Worm (Caenorhabditis elegans): Measurements from ENCODE around the gene srh-27.
"Not testable (repeated sequence)": the region's sequence is repeated elsewhere in the genome, so short reads cannot be mapped to it uniquely, and the experiment has no call there.

The srh-27 gene

DNA sequence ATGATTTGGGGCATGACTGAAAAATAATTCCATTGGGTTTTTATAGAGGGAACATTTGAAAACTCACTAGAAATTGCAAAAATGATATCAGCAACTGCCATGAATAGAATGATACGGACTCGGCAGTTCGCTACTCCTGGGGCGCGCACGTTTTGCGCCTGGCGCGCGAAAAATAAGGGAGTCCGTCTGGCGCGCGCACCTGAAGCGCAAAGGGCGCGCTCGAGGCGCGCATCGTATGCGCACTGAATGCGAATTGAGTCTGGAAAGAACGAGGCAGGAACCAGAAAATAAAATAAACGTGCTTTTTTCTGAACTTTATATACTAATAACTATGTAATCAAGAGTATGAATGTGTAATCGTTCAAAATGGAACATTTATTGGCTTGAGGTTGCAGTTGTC, 7.2 kb upstream of the srh-27 start, which contains the start of gene Y57A10C.10:
Gene Y57A10C.10, minus strand, starts transcription at position 101 of the 400 bp plus-strand sequence.
- TF ChIP-seq mbf-1, nhr-12, R02D3.7 (tag; optimal IDR thresholded peaks at IDR 0.05): not testable (repeated sequence)

DNA sequence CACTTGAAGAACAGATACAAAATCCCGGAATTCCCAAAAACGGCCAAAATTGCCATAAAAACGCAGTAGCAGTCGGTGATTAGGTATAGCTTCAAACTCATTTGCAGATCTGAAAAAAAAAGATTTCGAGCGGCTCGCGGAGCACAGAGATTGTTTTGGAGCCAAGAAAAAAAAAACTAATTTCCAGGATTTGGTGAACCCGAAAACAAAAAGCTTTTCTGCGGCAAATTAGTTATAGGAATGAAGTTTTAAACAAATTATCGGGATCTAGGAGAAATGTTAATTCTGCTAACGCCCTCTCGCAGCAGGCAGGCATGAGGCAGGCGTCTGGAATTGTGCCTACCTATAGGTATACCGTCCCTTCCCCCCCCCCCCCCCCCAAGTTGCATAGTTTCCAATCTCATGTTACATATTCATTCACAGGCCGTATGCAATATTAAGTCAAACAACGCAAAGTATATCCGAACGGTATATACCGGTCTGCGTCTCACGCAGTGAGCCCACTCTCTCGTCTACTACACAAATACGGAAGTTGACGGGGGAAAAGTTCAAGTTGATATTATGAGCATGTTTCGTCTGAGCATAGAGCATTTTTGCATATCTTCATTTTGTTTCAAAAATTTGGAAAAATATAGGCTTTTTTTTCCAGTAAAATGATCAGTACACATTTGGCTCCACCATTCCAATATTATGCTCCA, 3.5 kb upstream of the srh-27 start, which contains the start of the genes W05H5.1 and pitr-6:
Gene W05H5.1, minus strand, starts transcription at position 101 of the 698 bp plus-strand sequence.
Gene pitr-6, plus strand, starts transcription at position 648 of the 698 bp plus-strand sequence.
- TF ChIP-seq sma-9 (GFP tag; optimal IDR thresholded peaks at IDR 0.05) (no peak), sma-9 (tag; optimal IDR thresholded peaks at IDR 0.05) (no peak), elt-1 (tag; optimal IDR thresholded peaks at IDR 0.05) (no peak), mdl-1 (tag; optimal IDR thresholded peaks at IDR 0.05) (no peak), nhr-77 (tag; optimal IDR thresholded peaks at IDR 0.05) (no peak), ZK546.5 (tag; optimal IDR thresholded peaks at IDR 0.05) (no peak), skn-1 (tag; optimal IDR thresholded peaks at IDR 0.05) (no peak), nhr-10 (tag; optimal IDR thresholded peaks at IDR 0.05) (no peak), Y55F3AM.14 (GFP tag; optimal IDR thresholded peaks at IDR 0.05) (no peak), aly-2 (tag; optimal IDR thresholded peaks at IDR 0.05) (no peak), nhr-23 (tag; optimal IDR thresholded peaks at IDR 0.05) (no peak), nhr-25 (tag; optimal IDR thresholded peaks at IDR 0.05) (no peak), lin-39 (tag; optimal IDR thresholded peaks at IDR 0.05) (no peak), fos-1 (tag; optimal IDR thresholded peaks at IDR 0.05) (no peak), ztf-11 (tag; optimal IDR thresholded peaks at IDR 0.05) (no peak), blmp-1 (tag; optimal IDR thresholded peaks at IDR 0.05; ENCODE audit: insufficient read depth) (no peak), lsy-2 (tag; optimal IDR thresholded peaks at IDR 0.05) (no peak), nhr-12 (tag; optimal IDR thresholded peaks at IDR 0.05) (no peak), gmeb-1 (tag; optimal IDR thresholded peaks at IDR 0.05) (no peak)

DNA sequence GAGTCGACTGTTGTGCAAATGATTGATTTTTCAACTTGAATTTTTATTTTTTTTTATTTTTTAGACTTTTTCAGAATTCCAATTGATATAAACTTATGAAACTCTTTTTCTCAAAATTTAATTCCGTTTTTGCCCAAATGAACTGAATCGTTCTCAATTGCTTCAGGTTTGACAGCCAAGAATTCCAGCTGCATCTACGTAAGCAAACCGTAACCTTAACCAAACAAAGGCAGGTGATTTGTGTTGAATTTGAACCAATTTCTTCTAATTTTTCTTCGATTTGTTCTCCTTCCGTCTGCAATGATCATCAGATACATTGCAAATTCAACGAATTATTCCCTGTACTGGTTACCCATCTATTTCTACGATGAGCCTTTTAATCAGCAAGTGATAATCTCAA, 1.5 kb downstream of the srh-27 start, which contains the start of gene sre-34:
Gene sre-34, plus strand, starts transcription at position 301 of the 400 bp plus-strand sequence.
- TF ChIP-seq blmp-1 (tag; optimal IDR thresholded peaks at IDR 0.05; ENCODE audit: insufficient read depth) (no peak), ama-1 (optimal IDR thresholded peaks at IDR 0.05) (no peak), F13H6.1 (tag; optimal IDR thresholded peaks at IDR 0.05) (no peak), elt-1 (tag; optimal IDR thresholded peaks at IDR 0.05) (no peak), alr-1 (tag; optimal IDR thresholded peaks at IDR 0.05) (no peak), lin-11 (tag; optimal IDR thresholded peaks at IDR 0.05) (no peak), peb-1 (tag; optimal IDR thresholded peaks at IDR 0.05) (no peak), sma-3 (GFP tag; optimal IDR thresholded peaks at IDR 0.05) (no peak), mab-5 (tag; optimal IDR thresholded peaks at IDR 0.05) (no peak), elt-3 (tag; optimal IDR thresholded peaks at IDR 0.05) (no peak), Y55F3AM.14 (GFP tag; optimal IDR thresholded peaks at IDR 0.05) (no peak), zag-1 (tag; optimal IDR thresholded peaks at IDR 0.05) (no peak), aly-2 (tag; optimal IDR thresholded peaks at IDR 0.05) (no peak), nhr-25 (tag; optimal IDR thresholded peaks at IDR 0.05) (no peak), nhr-10 (tag; optimal IDR thresholded peaks at IDR 0.05) (no peak), sem-4 (tag; optimal IDR thresholded peaks at IDR 0.05) (no peak), nhr-77 (tag; optimal IDR thresholded peaks at IDR 0.05) (no peak), ceh-16 (tag; optimal IDR thresholded peaks at IDR 0.05) (no peak)

DNA sequence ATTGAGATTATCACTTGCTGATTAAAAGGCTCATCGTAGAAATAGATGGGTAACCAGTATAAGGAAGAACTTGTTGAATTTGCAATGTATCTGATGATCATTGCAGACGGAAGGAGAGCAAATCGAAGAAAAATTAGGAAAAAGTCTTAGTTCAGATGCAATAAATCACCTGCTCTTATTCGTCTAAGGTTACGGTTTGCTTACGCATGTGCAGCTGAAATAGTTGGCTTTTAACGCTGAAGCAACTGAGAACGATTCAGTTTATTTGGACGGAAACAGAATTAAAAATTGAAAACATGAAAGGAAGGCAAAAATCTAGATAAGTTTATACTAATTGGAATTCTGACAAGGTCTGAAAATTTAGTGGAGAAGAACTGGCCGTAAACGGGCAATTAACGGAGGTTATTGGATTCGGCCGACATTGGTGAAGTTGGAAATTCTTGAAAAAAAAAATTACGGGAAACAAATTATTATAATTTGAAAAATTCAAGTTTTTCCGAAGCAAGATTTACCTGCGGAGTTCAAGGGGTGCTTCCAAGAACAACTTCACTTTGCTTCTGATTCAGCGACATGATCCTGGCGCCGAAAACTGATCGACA, 4.5 kb downstream of the srh-27 start, which contains the start of the genes sre-35 and sre-33:
Gene sre-35, minus strand, starts transcription at position 101 of the 599 bp plus-strand sequence.
Gene sre-33, plus strand, starts transcription at position 549 of the 599 bp plus-strand sequence.
- TF ChIP-seq ztf-4 (tag; optimal IDR thresholded peaks at IDR 0.05) (no peak), R02D3.7 (tag; optimal IDR thresholded peaks at IDR 0.05) (no peak), sma-9 (GFP tag; optimal IDR thresholded peaks at IDR 0.05) (no peak), sma-9 (tag; optimal IDR thresholded peaks at IDR 0.05) (no peak), C34F6.9 (tag; optimal IDR thresholded peaks at IDR 0.05) (no peak), nhr-12 (tag; optimal IDR thresholded peaks at IDR 0.05) (no peak), nhr-11 (tag; optimal IDR thresholded peaks at IDR 0.05) (no peak), sma-3 (GFP tag; optimal IDR thresholded peaks at IDR 0.05) (no peak), mab-5 (tag; optimal IDR thresholded peaks at IDR 0.05) (no peak), lin-39 (tag; optimal IDR thresholded peaks at IDR 0.05) (no peak), nhr-237 (tag; optimal IDR thresholded peaks at IDR 0.05) (no peak), blmp-1 (tag; optimal IDR thresholded peaks at IDR 0.05; ENCODE audit: insufficient read depth) (no peak), zag-1 (tag; optimal IDR thresholded peaks at IDR 0.05) (no peak)

All from whole organism, L2 larva.